Worm (Caenorhabditis elegans) whole organism, late embryonic: Measurements from ENCODE around the gene F07C6.3.

Experiments used
- F13H6.1 ChIP-seq: sonication (generic microtip); optimal IDR thresholded peaks from 2 replicates; lab custom pipeline; 2016; ENCODE audit warnings: missing genetic modification characterization, missing compliant biosample characterization
- ama-1 ChIP-seq: fragments of 150-350 bp; optimal IDR thresholded peaks from 2 replicates; lab custom pipeline; 2014
- dve-1 ChIP-seq: sonication (generic microtip); optimal IDR thresholded peaks from 2 replicates; lab custom pipeline; 2017; ENCODE audit warnings: antibody characterized with exemption, mild to moderate bottlenecking, missing genetic modification characterization, missing compliant biosample characterization
- hlh-30 ChIP-seq: sonication (generic microtip); optimal IDR thresholded peaks from 2 replicates; lab custom pipeline; 2017; ENCODE audit warnings: antibody characterized with exemption, missing genetic modification characterization, missing compliant biosample characterization; ENCODE audit not compliant: insufficient read depth
- nfya-1 ChIP-seq: sonication (generic microtip); optimal IDR thresholded peaks from 2 replicates; lab custom pipeline; 2017; ENCODE audit warnings: missing genetic modification characterization, mild to moderate bottlenecking, missing compliant biosample characterization, antibody characterized with exemption, moderate library complexity
- pha-2 ChIP-seq: sonication (generic microtip); optimal IDR thresholded peaks from 2 replicates; lab custom pipeline; 2017; ENCODE audit warnings: mild to moderate bottlenecking, missing genetic modification characterization, missing compliant biosample characterization
- pha-4 ChIP-seq: fragments of 150-350 bp; optimal IDR thresholded peaks from 2 replicates; lab custom pipeline; 2018; ENCODE audit warnings: missing biosample characterization, missing genetic modification reagents, missing genetic modification characterization
- pqm-1 ChIP-seq: sonication (generic microtip); optimal IDR thresholded peaks from 2 replicates; lab custom pipeline; 2016; ENCODE audit warnings: missing genetic modification characterization, missing compliant biosample characterization
- sox-4 ChIP-seq: sonication (generic microtip); optimal IDR thresholded peaks from 2 replicates; lab custom pipeline; 2017; ENCODE audit warnings: mild to moderate bottlenecking, missing genetic modification characterization, inconsistent platforms, missing compliant biosample characterization
- ztf-16 ChIP-seq: sonication (generic microtip); optimal IDR thresholded peaks from 2 replicates; lab custom pipeline; 2017; ENCODE audit warnings: missing genetic modification characterization, missing compliant biosample characterization

DNA sequence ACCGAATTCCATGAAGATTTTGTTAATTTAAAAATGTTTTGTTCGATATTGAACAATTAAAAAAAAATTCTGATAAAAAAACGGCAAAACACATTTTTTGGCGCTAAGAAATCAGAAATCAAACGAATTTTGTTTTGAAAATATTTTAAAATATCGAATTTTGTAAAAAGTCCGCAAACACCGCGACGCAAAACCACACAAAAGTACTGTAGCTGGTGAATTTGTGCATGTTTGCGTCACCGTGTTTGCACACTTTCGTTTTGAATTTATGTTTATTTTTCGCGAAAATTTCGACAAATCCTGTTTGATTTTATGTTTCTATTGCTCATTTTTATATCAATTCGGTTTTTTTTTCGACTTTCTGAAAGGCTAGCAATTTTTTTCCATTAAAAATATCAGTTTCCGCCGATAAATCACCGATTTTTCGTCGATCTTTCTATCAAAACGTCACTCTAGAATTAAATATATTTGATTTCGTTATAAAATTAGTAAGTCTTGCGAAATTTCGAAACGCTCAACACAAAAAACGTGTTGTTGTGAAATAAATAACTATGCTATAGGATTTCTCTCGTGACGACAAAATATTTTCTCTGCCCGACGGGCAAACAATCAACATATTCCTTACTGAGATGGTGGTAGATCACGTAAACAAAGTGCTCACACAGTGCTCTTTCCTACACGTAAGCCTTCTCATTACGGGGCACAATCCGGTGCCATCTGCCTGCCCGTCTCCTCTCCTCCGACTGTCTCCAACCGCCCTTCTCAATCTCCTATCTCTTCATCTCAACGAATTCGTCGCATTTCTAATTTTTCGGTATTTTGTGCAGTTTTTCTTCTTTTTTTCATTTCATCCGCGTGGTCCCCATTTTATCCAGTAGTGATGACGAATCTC is 42.8 kb downstream of the F07C6.3 start:
- TF ChIP-seq dve-1 (tag; lab: Kevin White, UChicago) (no peak), pqm-1 (tag; lab: Kevin White, UChicago) (no peak), F13H6.1 (tag; lab: Kevin White, UChicago) (no peak), pha-4 (tag; lab: Kevin White, UChicago) (no peak), ama-1 (no peak), ztf-16 (tag; lab: Kevin White, UChicago) (no peak), nfya-1 (no peak), hlh-30 (tag; lab: Kevin White, UChicago) (no peak), pha-2 (tag; lab: Kevin White, UChicago) (no peak), sox-4 (tag; lab: Kevin White, UChicago) (no peak)
